Fruit fly (Drosophila melanogaster): ENCODE results near the gene CG13720.

- TF ChIP-seq psq (optimal IDR thresholded peaks at IDR 0.05) (no peak), CG8478 (optimal IDR thresholded peaks at IDR 0.05) (no peak), pan (optimal IDR thresholded peaks at IDR 0.05) (no peak), Dll (optimal IDR thresholded peaks at IDR 0.05) (no peak)
Measured at dm6 chr3L:4508926-4509457, 8.7 kb upstream of the CG13720 start.

Measured in whole organism.